Fruit fly (Drosophila melanogaster) whole organism: ENCODE measurements around the gene wgn.

Experiments used
- Dll ChIP-seq: fragments of >200 bp; optimal IDR thresholded peaks from 2 replicates; lab custom pipeline; 2017
- EcR ChIP-seq, 2 experiments: fragments of >200 bp; optimal IDR thresholded peaks; 2 replicates each; lab custom pipeline; 2017; ENCODE audit warnings: missing biosample characterization in 2 of 2, missing genetic modification characterization in 2 of 2, missing genetic modification reagents in 2 of 2
- pan ChIP-seq: fragments of >200 bp; optimal IDR thresholded peaks from 2 replicates; lab custom pipeline; 2017
- psq ChIP-seq: fragments of >200 bp; optimal IDR thresholded peaks from 2 replicates; lab custom pipeline; 2017

DNA sequence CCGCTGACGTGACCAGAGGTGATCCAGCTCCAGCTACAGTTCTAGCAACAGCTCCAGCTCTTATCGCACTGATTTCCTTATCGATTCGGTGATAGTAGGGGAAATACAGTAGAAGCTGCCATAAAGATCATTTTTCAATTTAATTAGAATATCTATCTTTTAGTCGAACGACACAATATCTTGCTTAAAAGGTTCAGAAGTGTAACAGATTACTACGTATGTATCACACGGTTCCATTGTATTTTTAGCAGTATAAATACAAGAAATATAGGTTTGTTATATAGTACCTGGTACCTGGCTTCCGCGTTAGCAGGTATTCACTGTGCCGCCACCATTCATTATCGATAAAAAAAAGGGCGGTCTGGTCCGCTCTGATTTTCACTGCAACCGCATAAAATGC lies 10.2 kb upstream of the wgn start:
- TF ChIP-seq pan (lab: Kevin White, UChicago) (no peak), Dll (lab: Kevin White, UChicago) (no peak), psq (lab: Kevin White, UChicago) (no peak), EcR (GFP tag; optimal IDR thresholded peaks at IDR 0.05; lab: Kevin White, UChicago) (no peak)
